Worm (Caenorhabditis elegans) whole organism, L4 larva: ENCODE data around the gene M02E1.1.

ENCODE experiments used
- aha-1 ChIP-seq: fragments of 150-350 bp; peaks from one replicate; lab custom pipeline; 2014; ENCODE audit warnings: missing biosample characterization, missing genetic modification characterization
- lin-13 ChIP-seq: fragments of 150-350 bp; optimal IDR thresholded peaks from 2 replicates; lab custom pipeline; 2014; ENCODE audit warnings: missing biosample characterization, missing genetic modification reagents, missing genetic modification characterization
- lin-38 ChIP-seq: fragments of 200-800 bp; sonication (Bioruptor generic); IDR thresholded peaks from 2 replicates; pipeline ENCODE4 v1.3.6; 2022; ENCODE audit warnings: missing genetic modification reagents, missing genetic modification characterization, missing compliant biosample characterization
- madf-5 ChIP-seq, 2 experiments: fragments of 200-800 bp; sonication (Bioruptor generic); IDR thresholded peaks; 2 replicates each; pipeline ENCODE4 v1.3.6; 2022; ENCODE audit warnings: missing compliant biosample characterization in 2 of 2, missing genetic modification characterization in 2 of 2
- mep-1 ChIP-seq: fragments of 150-350 bp; sonication (generic microtip); optimal IDR thresholded peaks from 3 replicates; lab custom pipeline; 2014; ENCODE audit warnings: missing biosample characterization, missing genetic modification characterization
- rbr-2 ChIP-seq: sonication (generic microtip); optimal IDR thresholded peaks from 2 replicates; lab custom pipeline; 2016; ENCODE audit warnings: missing genotype, missing genetic modification characterization, missing compliant biosample characterization

Gene M02E1.1

DNA sequence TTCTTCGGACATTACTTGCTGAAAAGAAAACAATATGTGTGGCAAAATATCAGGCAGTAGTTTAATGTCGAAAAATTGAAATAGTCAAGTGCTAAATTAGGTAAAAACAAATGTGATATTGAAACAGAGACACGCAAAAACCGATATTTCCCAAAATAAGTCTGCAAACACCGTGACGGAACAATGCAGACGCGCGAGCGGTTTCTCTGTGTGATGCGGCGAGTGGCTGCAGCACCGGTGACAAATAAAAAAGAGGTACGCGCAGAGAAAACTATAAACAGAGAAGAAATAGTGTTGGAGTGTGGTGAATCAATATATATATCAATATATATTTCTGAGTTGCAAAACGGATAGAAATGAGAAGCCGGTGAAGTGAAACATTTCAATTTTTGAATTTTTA is 56.8 kb downstream of the M02E1.1 start, which contains the start of gene ife-2 (continued):
- TF ChIP-seq aha-1 (tag; lab: Kevin White, UChicago) (peak; percentile 80), mep-1 (tag; lab: Kevin White, UChicago) (peak; percentile 79), rbr-2 (tag; lab: Kevin White, UChicago) (peak; percentile 54), lin-13 (GFP tag; lab: Kevin White, UChicago) (no peak), lin-38 (GFP tag; lab: Robert Waterston, UW) (peak; percentile 46), madf-5 (GFP tag; IDR thresholded peaks at IDR 0.05; lab: Robert Waterston, UW) (no peak)
